Worm (Caenorhabditis elegans) whole organism, late embryonic: ENCODE results near the gene spp-9.

Experiments
- K09A11.1 ChIP-seq: sonication (generic microtip); optimal IDR thresholded peaks from 2 replicates; lab custom pipeline; 2017; ENCODE audit warnings: antibody characterized with exemption, mild to moderate bottlenecking, missing genetic modification characterization, missing compliant biosample characterization; ENCODE audit not compliant: insufficient read depth
- Y22D7AL.16 ChIP-seq: sonication (generic microtip); optimal IDR thresholded peaks from 2 replicates; lab custom pipeline; 2016; ENCODE audit warnings: missing genetic modification characterization, missing compliant biosample characterization
- ceh-14 ChIP-seq: sonication (generic microtip); optimal IDR thresholded peaks from 2 replicates; lab custom pipeline; 2016; ENCODE audit warnings: missing genotype, missing genetic modification characterization, missing compliant biosample characterization
- ceh-18 ChIP-seq: sonication (generic microtip); optimal IDR thresholded peaks from 2 replicates; lab custom pipeline; 2016; ENCODE audit warnings: missing genetic modification characterization, missing compliant biosample characterization
- ceh-2 ChIP-seq: sonication (generic microtip); optimal IDR thresholded peaks from 2 replicates; lab custom pipeline; 2016; ENCODE audit warnings: missing genotype, missing genetic modification characterization, missing compliant biosample characterization
- ceh-22 ChIP-seq: sonication (generic microtip); optimal IDR thresholded peaks from 2 replicates; lab custom pipeline; 2017; ENCODE audit warnings: missing biosample characterization, missing genetic modification characterization
- ceh-24 ChIP-seq: sonication (generic microtip); optimal IDR thresholded peaks from 2 replicates; lab custom pipeline; 2016; ENCODE audit warnings: mild to moderate bottlenecking, missing genetic modification characterization, missing compliant biosample characterization
- ceh-30 ChIP-seq: fragments of 150-350 bp; optimal IDR thresholded peaks from 2 replicates; lab custom pipeline; 2014; ENCODE audit warnings: missing biosample characterization, missing genetic modification characterization
- ceh-31 ChIP-seq: sonication (generic microtip); optimal IDR thresholded peaks from 2 replicates; lab custom pipeline; 2016; ENCODE audit warnings: missing genetic modification characterization, missing compliant biosample characterization
- ceh-45 ChIP-seq: fragments of 200-800 bp; sonication (Bioruptor generic); IDR thresholded peaks from 2 replicates; pipeline ENCODE4 v1.3.6; 2022; ENCODE audit warnings: missing genetic modification reagents, missing genetic modification characterization, missing compliant biosample characterization
- ceh-9 ChIP-seq: sonication (generic microtip); optimal IDR thresholded peaks from 2 replicates; lab custom pipeline; 2016; ENCODE audit warnings: mild to moderate bottlenecking, missing genetic modification characterization, inconsistent platforms, missing compliant biosample characterization
- dmd-4 ChIP-seq: sonication (generic microtip); optimal IDR thresholded peaks from 2 replicates; lab custom pipeline; 2016; ENCODE audit warnings: borderline replicate concordance, missing genetic modification characterization, missing compliant biosample characterization
- dve-1 ChIP-seq: sonication (generic microtip); optimal IDR thresholded peaks from 2 replicates; lab custom pipeline; 2017; ENCODE audit warnings: antibody characterized with exemption, mild to moderate bottlenecking, missing genetic modification characterization, missing compliant biosample characterization
- elt-2 ChIP-seq: sonication (generic microtip); optimal IDR thresholded peaks from 2 replicates; lab custom pipeline; 2016; ENCODE audit warnings: missing genetic modification reagents, missing genetic modification characterization, missing compliant biosample characterization
- elt-4 ChIP-seq: sonication (generic microtip); optimal IDR thresholded peaks from 2 replicates; lab custom pipeline; 2016; ENCODE audit warnings: missing genetic modification characterization, missing compliant biosample characterization
- fkh-10 ChIP-seq: fragments of 150-350 bp; optimal IDR thresholded peaks from 2 replicates; lab custom pipeline; 2014; ENCODE audit warnings: missing biosample characterization, missing genetic modification reagents, missing genetic modification characterization
- gmeb-2 ChIP-seq: sonication (generic microtip); optimal IDR thresholded peaks from 2 replicates; lab custom pipeline; 2016; ENCODE audit warnings: missing genetic modification characterization, inconsistent platforms, missing compliant biosample characterization
- hlh-13 ChIP-seq: fragments of 200-800 bp; sonication (Bioruptor generic); optimal IDR thresholded peaks from 2 replicates; lab custom pipeline; 2018; ENCODE audit warnings: mild to moderate bottlenecking, missing genetic modification characterization, missing compliant biosample characterization
- hlh-15 ChIP-seq: sonication (generic microtip); optimal IDR thresholded peaks from 2 replicates; lab custom pipeline; 2016; ENCODE audit warnings: missing genetic modification characterization, missing compliant biosample characterization
- hlh-30 ChIP-seq: sonication (generic microtip); optimal IDR thresholded peaks from 2 replicates; lab custom pipeline; 2017; ENCODE audit warnings: antibody characterized with exemption, missing genetic modification characterization, missing compliant biosample characterization; ENCODE audit not compliant: insufficient read depth
- hlh-8 ChIP-seq: sonication (generic microtip); optimal IDR thresholded peaks from 2 replicates; lab custom pipeline; 2016; ENCODE audit warnings: missing genotype, missing genetic modification characterization, missing compliant biosample characterization
- lim-6 ChIP-seq: sonication (generic microtip); optimal IDR thresholded peaks from 2 replicates; lab custom pipeline; 2016; ENCODE audit warnings: missing genetic modification characterization, missing compliant biosample characterization
- lin-11 ChIP-seq: fragments of 200-800 bp; sonication (Bioruptor generic); optimal IDR thresholded peaks from 2 replicates; lab custom pipeline; 2018; ENCODE audit warnings: mild to moderate bottlenecking, missing genetic modification characterization, missing compliant biosample characterization
- mec-3 ChIP-seq: sonication (generic microtip); optimal IDR thresholded peaks from 2 replicates; lab custom pipeline; 2016; ENCODE audit warnings: borderline replicate concordance, missing genetic modification characterization, missing compliant biosample characterization
- nfya-1 ChIP-seq: sonication (generic microtip); optimal IDR thresholded peaks from 2 replicates; lab custom pipeline; 2017; ENCODE audit warnings: missing genetic modification characterization, mild to moderate bottlenecking, missing compliant biosample characterization, antibody characterized with exemption, moderate library complexity
- odd-2 ChIP-seq: sonication (generic microtip); optimal IDR thresholded peaks from 2 replicates; lab custom pipeline; 2017; ENCODE audit warnings: antibody characterized with exemption, mild to moderate bottlenecking, missing genetic modification characterization, missing compliant biosample characterization
- pag-3 ChIP-seq: sonication (generic microtip); optimal IDR thresholded peaks from 2 replicates; lab custom pipeline; 2016; ENCODE audit warnings: missing compliant biosample characterization, missing genetic modification characterization, borderline replicate concordance
- pat-9 ChIP-seq: fragments of 200-800 bp; sonication (Bioruptor generic); optimal IDR thresholded peaks from 2 replicates; lab custom pipeline; 2018; ENCODE audit warnings: mild to moderate bottlenecking, missing genetic modification characterization, moderate library complexity, missing compliant biosample characterization
- pax-1 ChIP-seq: fragments of 150-350 bp; optimal IDR thresholded peaks from 2 replicates; lab custom pipeline; 2014; ENCODE audit warnings: missing biosample characterization, missing genetic modification characterization
- pha-2 ChIP-seq: sonication (generic microtip); optimal IDR thresholded peaks from 2 replicates; lab custom pipeline; 2017; ENCODE audit warnings: mild to moderate bottlenecking, missing genetic modification characterization, missing compliant biosample characterization
- pqm-1 ChIP-seq: sonication (generic microtip); optimal IDR thresholded peaks from 2 replicates; lab custom pipeline; 2016; ENCODE audit warnings: missing genetic modification characterization, missing compliant biosample characterization
- pros-1 ChIP-seq: fragments of 150-350 bp; optimal IDR thresholded peaks from 2 replicates; lab custom pipeline; 2014; ENCODE audit warnings: missing biosample characterization, missing genetic modification reagents, missing genetic modification characterization
- rnt-1 ChIP-seq: sonication (generic microtip); optimal IDR thresholded peaks from 2 replicates; lab custom pipeline; 2016; ENCODE audit warnings: missing genetic modification characterization, missing compliant biosample characterization
- sdc-2 ChIP-seq: sonication (generic microtip); optimal IDR thresholded peaks from 2 replicates; lab custom pipeline; 2016; ENCODE audit warnings: missing genotype, missing genetic modification characterization, missing compliant biosample characterization
- sox-4 ChIP-seq: sonication (generic microtip); optimal IDR thresholded peaks from 2 replicates; lab custom pipeline; 2017; ENCODE audit warnings: mild to moderate bottlenecking, missing genetic modification characterization, inconsistent platforms, missing compliant biosample characterization
- syd-9 ChIP-seq: sonication (generic microtip); optimal IDR thresholded peaks from 2 replicates; lab custom pipeline; 2016; ENCODE audit warnings: mild to moderate bottlenecking, missing genetic modification characterization, moderate library complexity, missing compliant biosample characterization
- tbx-2 ChIP-seq: sonication (generic microtip); optimal IDR thresholded peaks from 2 replicates; lab custom pipeline; 2016; ENCODE audit warnings: missing genetic modification characterization, missing compliant biosample characterization
- tbx-7 ChIP-seq: sonication (generic microtip); optimal IDR thresholded peaks from 2 replicates; lab custom pipeline; 2016; ENCODE audit warnings: missing genotype, missing genetic modification characterization, missing compliant biosample characterization
- ttx-3 ChIP-seq: sonication (generic microtip); optimal IDR thresholded peaks from 2 replicates; lab custom pipeline; 2016; ENCODE audit warnings: missing genetic modification reagents, missing genetic modification characterization, missing compliant biosample characterization
- unc-3 ChIP-seq, 2 experiments: fragments of 200-800 bp in 1 of 2; sonication (Bioruptor generic) in 1 of 2; sonication (generic microtip) in 1 of 2; conservative IDR thresholded peaks in 1 of 2; optimal IDR thresholded peaks in 1 of 2; 2 replicates each; pipeline versions ENCODE4 v1.3.6 to Lab custom; 2016 to 2022; ENCODE audit warnings: missing compliant biosample characterization in 2 of 2, missing genetic modification characterization in 2 of 2, missing genetic modification reagents in 1 of 2
- unc-42 ChIP-seq: sonication (generic microtip); optimal IDR thresholded peaks from 2 replicates; lab custom pipeline; 2016; ENCODE audit warnings: missing genotype, missing genetic modification characterization, missing compliant biosample characterization
- unc-55 ChIP-seq: sonication (generic microtip); optimal IDR thresholded peaks from 2 replicates; lab custom pipeline; 2017; ENCODE audit warnings: missing biosample characterization, missing genetic modification reagents, missing genetic modification characterization
- ztf-16 ChIP-seq: sonication (generic microtip); optimal IDR thresholded peaks from 2 replicates; lab custom pipeline; 2017; ENCODE audit warnings: missing genetic modification characterization, missing compliant biosample characterization

spp-9 gene

ce11 chrX:11463005-11463404, 24.6 kb upstream of the spp-9 start:
- TF ChIP-seq dve-1 (peak; percentile 21), pqm-1 (no peak)

ce11 chrX:11463568-11463967, 24.0 kb upstream of the spp-9 start:
- TF ChIP-seq rnt-1, result peak; percentile 26
- TF ChIP-seq syd-9 (tag; lab: Kevin White, UChicago), result no peak
- TF ChIP-seq ceh-45, result no peak
- peak; percentile 5 for TF ChIP-seq unc-55 (GFP tag; lab: Kevin White, UChicago)
- no peak for TF ChIP-seq ttx-3
- TF ChIP-seq nfya-1 (tag; lab: Kevin White, UChicago), result peak; percentile 3

- peak; percentile 37 for TF ChIP-seq rnt-1
- no peak for TF ChIP-seq ceh-31 (tag; lab: Kevin White, UChicago)
- TF ChIP-seq pqm-1, result no peak
- TF ChIP-seq ztf-16 (tag; lab: Kevin White, UChicago), result no peak
- TF ChIP-seq hlh-30 (tag; lab: Kevin White, UChicago), result no peak
- no peak for TF ChIP-seq ttx-3
- TF ChIP-seq fkh-10, result no peak
- TF ChIP-seq hlh-8 (tag; lab: Kevin White, UChicago), result no peak
- TF ChIP-seq odd-2 (tag; lab: Kevin White, UChicago), result no peak
- no peak for TF ChIP-seq mec-3
- no peak for TF ChIP-seq gmeb-2 (tag; lab: Kevin White, UChicago)
- no peak for TF ChIP-seq pros-1 (tag; lab: Kevin White, UChicago)
- no peak for TF ChIP-seq elt-4 (tag; lab: Kevin White, UChicago)
- TF ChIP-seq lin-11 (tag; lab: Kevin White, UChicago), result no peak
- peak; percentile 14 for TF ChIP-seq nfya-1 (tag; lab: Kevin White, UChicago)
- no peak for TF ChIP-seq tbx-7 (tag; lab: Kevin White, UChicago)
- TF ChIP-seq pag-3 (tag; lab: Kevin White, UChicago), result no peak
- no peak for TF ChIP-seq ceh-22
- peak; percentile 19 for TF ChIP-seq tbx-2 (tag; lab: Kevin White, UChicago)
- TF ChIP-seq dmd-4 (tag; lab: Kevin White, UChicago), result no peak
- no peak for TF ChIP-seq unc-55 (GFP tag; lab: Kevin White, UChicago)
- TF ChIP-seq ceh-14 (tag; lab: Kevin White, UChicago), result no peak
- no peak for TF ChIP-seq ceh-45
- no peak for TF ChIP-seq sox-4
- TF ChIP-seq hlh-15 (tag; lab: Kevin White, UChicago), result no peak
- TF ChIP-seq ceh-9 (tag; lab: Kevin White, UChicago), result no peak
- no peak for TF ChIP-seq unc-3 (GFP tag; conservative IDR thresholded peaks at IDR 0.05; lab: Robert Waterston, UW)
- TF ChIP-seq unc-3 (tag; optimal IDR thresholded peaks at IDR 0.05; lab: Kevin White, UChicago), result no peak
- TF ChIP-seq ceh-18, result peak; percentile 37
- no peak for TF ChIP-seq lim-6 (tag; lab: Kevin White, UChicago)
- no peak for TF ChIP-seq hlh-13 (GFP tag; lab: Kevin White, UChicago)
- no peak for TF ChIP-seq ceh-30
- no peak for TF ChIP-seq sdc-2 (tag; lab: Kevin White, UChicago)
- no peak for TF ChIP-seq ceh-2 (tag; lab: Kevin White, UChicago)
- TF ChIP-seq pha-2, result no peak
- no peak for TF ChIP-seq ceh-24 (tag; lab: Kevin White, UChicago)
- no peak for TF ChIP-seq Y22D7AL.16 (tag; lab: Kevin White, UChicago)
- TF ChIP-seq pax-1 (tag; lab: Kevin White, UChicago), result no peak
- TF ChIP-seq unc-42 (tag; lab: Kevin White, UChicago), result no peak
- TF ChIP-seq K09A11.1 (tag; lab: Kevin White, UChicago), result no peak
- peak; percentile 57 for TF ChIP-seq elt-2 (tag; lab: Kevin White, UChicago)
- no peak for TF ChIP-seq pat-9 (tag; lab: Kevin White, UChicago)
Measured at ce11 chrX:11464271-11465103, 23.1 kb upstream of the spp-9 start.
